Fruit fly (Drosophila melanogaster) Kc167 (cell line): Measurements from ENCODE around the gene Prim1.

Experiments used
- Myc ChIP-seq: fragments of >200 bp; optimal IDR thresholded peaks from 2 replicates; lab custom pipeline; 2017; ENCODE audit warnings: missing external identifiers
- Sin3A ChIP-seq: fragments of >200 bp; optimal IDR thresholded peaks from 2 replicates; lab custom pipeline; 2018; ENCODE audit warnings: missing external identifiers
- h ChIP-seq: fragments of >200 bp; optimal IDR thresholded peaks from 3 replicates; lab custom pipeline; 2018; ENCODE audit warnings: missing external identifiers
- insv ChIP-seq: fragments of >200 bp; optimal IDR thresholded peaks from 3 replicates; lab custom pipeline; 2018; ENCODE audit warnings: missing external identifiers
- psq ChIP-seq: fragments of >200 bp; optimal IDR thresholded peaks from 2 replicates; lab custom pipeline; 2017; ENCODE audit warnings: missing external identifiers
- ttk ChIP-seq: sonication (Bioruptor generic); optimal IDR thresholded peaks from 2 replicates; lab custom pipeline; 2017; ENCODE audit warnings: missing external identifiers

dm6 chr3L:8360063-8360642, 20.0 kb downstream of the Prim1 start:
- no peak for TF ChIP-seq psq (lab: Kevin White, UChicago)
- no peak for TF ChIP-seq Myc (lab: Kevin White, UChicago)
- no peak for TF ChIP-seq insv (lab: Kevin White, UChicago)
- no peak for TF ChIP-seq h
- TF ChIP-seq ttk: no peak
- TF ChIP-seq Sin3A (lab: Kevin White, UChicago): no peak
